Worm (Caenorhabditis elegans) whole organism, L2 larva: ENCODE data around the gene Y39A1A.20.

ENCODE experiments used
- ZK546.5 ChIP-seq: sonication (generic microtip); optimal IDR thresholded peaks from 2 replicates; lab custom pipeline; 2017; ENCODE audit warnings: missing biosample characterization, missing genetic modification characterization
- aly-2 ChIP-seq: fragments of 150-350 bp; optimal IDR thresholded peaks from 2 replicates; lab custom pipeline; 2014; ENCODE audit warnings: missing biosample characterization, missing genetic modification characterization
- ceh-82 ChIP-seq: fragments of 150-350 bp; optimal IDR thresholded peaks from 2 replicates; lab custom pipeline; 2014; ENCODE audit warnings: missing biosample characterization, missing genetic modification characterization
- elt-3 ChIP-seq: sonication (generic microtip); optimal IDR thresholded peaks from 2 replicates; lab custom pipeline; 2017; ENCODE audit warnings: missing biosample characterization, missing genetic modification characterization
- fos-1 ChIP-seq: fragments of 150-350 bp; optimal IDR thresholded peaks from 2 replicates; lab custom pipeline; 2014; ENCODE audit warnings: missing biosample characterization, missing genetic modification characterization
- lin-11 ChIP-seq: fragments of 150-350 bp; sonication (generic microtip); optimal IDR thresholded peaks from 2 replicates; lab custom pipeline; 2014; ENCODE audit warnings: missing biosample characterization, missing genetic modification characterization, inconsistent platforms, mixed read lengths
- nhr-23 ChIP-seq: fragments of 150-350 bp; optimal IDR thresholded peaks from 2 replicates; lab custom pipeline; 2014; ENCODE audit warnings: missing biosample characterization, missing genetic modification reagents, missing genetic modification characterization
- nhr-25 ChIP-seq: fragments of 150-350 bp; sonication (generic microtip); optimal IDR thresholded peaks from 3 replicates; lab custom pipeline; 2014; ENCODE audit warnings: missing biosample characterization, missing genetic modification characterization
- peb-1 ChIP-seq: fragments of 150-350 bp; optimal IDR thresholded peaks from 2 replicates; lab custom pipeline; 2014; ENCODE audit warnings: missing biosample characterization, missing genetic modification characterization
- unc-39 ChIP-seq: fragments of 150-350 bp; optimal IDR thresholded peaks from 2 replicates; lab custom pipeline; 2014; ENCODE audit warnings: missing biosample characterization, missing genetic modification characterization
- unc-62 ChIP-seq: fragments of 150-350 bp; optimal IDR thresholded peaks from 2 replicates; lab custom pipeline; 2014; ENCODE audit warnings: missing biosample characterization, missing genetic modification reagents, missing genetic modification characterization
- ztf-4 ChIP-seq: fragments of 150-350 bp; optimal IDR thresholded peaks from 2 replicates; lab custom pipeline; 2014; ENCODE audit warnings: missing biosample characterization, missing genetic modification characterization

ce11 chrIII:10658394-10658793 lies 42.0 kb downstream of the Y39A1A.20 start:
- TF ChIP-seq ceh-82 (tag; lab: Kevin White, UChicago): no peak
- no peak for TF ChIP-seq ztf-4 (tag; lab: Kevin White, UChicago)
- no peak for TF ChIP-seq fos-1 (tag; lab: Kevin White, UChicago)
- no peak for TF ChIP-seq aly-2 (tag; lab: Kevin White, UChicago)
- TF ChIP-seq unc-39 (tag; lab: Kevin White, UChicago): no peak
- TF ChIP-seq elt-3: no peak
- no peak for TF ChIP-seq nhr-25 (tag; lab: Kevin White, UChicago)
- no peak for TF ChIP-seq unc-62 (GFP tag; lab: Kevin White, UChicago)
- no peak for TF ChIP-seq peb-1 (tag; lab: Kevin White, UChicago)
- no peak for TF ChIP-seq lin-11 (tag; lab: Kevin White, UChicago)
- no peak for TF ChIP-seq nhr-23 (tag; lab: Kevin White, UChicago)
- no peak for TF ChIP-seq ZK546.5
